Worm (Caenorhabditis elegans) whole organism, dauer: ENCODE results near the gene madf-1.

Experiments used
- unc-62 ChIP-seq: sonication (generic microtip); optimal IDR thresholded peaks from 2 replicates; lab custom pipeline; 2017; ENCODE audit warnings: missing biosample characterization, missing genetic modification reagents, missing genetic modification characterization

madf-1 gene

ce11 chrIV:831796-832486 is at the start of gene madf-1, which contains the start of gene Y55F3BR.10:
madf-1 (minus strand) TSS chrIV:831896.
Y55F3BR.10 (plus strand) TSS chrIV:832436.
- no peak for TF ChIP-seq unc-62 (GFP tag; lab: Kevin White, UChicago)

ce11 chrIV:878634-879033 is 46.9 kb upstream of the madf-1 start:
- no peak for TF ChIP-seq unc-62 (GFP tag; lab: Kevin White, UChicago)

ce11 chrIV:874677-875076 is 43.0 kb upstream of the madf-1 start, which contains the start of gene Y55F3BR.1:
Y55F3BR.1 (plus strand) TSS chrIV:874791.
- TF ChIP-seq unc-62 (GFP tag; lab: Kevin White, UChicago) = no peak

ce11 chrIV:873174-873788 is 41.6 kb upstream of the madf-1 start:
- no peak for TF ChIP-seq unc-62 (GFP tag; lab: Kevin White, UChicago)

- TF ChIP-seq unc-62 (GFP tag; lab: Kevin White, UChicago) = no peak
These were observed 37.0 kb upstream of the madf-1 start for ce11 chrIV:868723-869122.

ce11 chrIV:866828-867270 is 35.2 kb upstream of the madf-1 start:
- no peak for TF ChIP-seq unc-62 (GFP tag; lab: Kevin White, UChicago)

- TF ChIP-seq unc-62 (GFP tag; lab: Kevin White, UChicago) = no peak
These were observed 29.1 kb upstream of the madf-1 start for ce11 chrIV:860810-861209.

ce11 chrIV:858630-859029 is 26.9 kb upstream of the madf-1 start, which contains the start of gene Y55F3BR.2:
Y55F3BR.2 (plus strand) TSS chrIV:858930.
- no peak for TF ChIP-seq unc-62 (GFP tag; lab: Kevin White, UChicago)

- no peak for TF ChIP-seq unc-62 (GFP tag; lab: Kevin White, UChicago)
These were observed 24.3 kb upstream of the madf-1 start for ce11 chrIV:856038-856437.

- TF ChIP-seq unc-62 (GFP tag; lab: Kevin White, UChicago) = no peak
These were observed 23.8 kb upstream of the madf-1 start for ce11 chrIV:855483-855882.

- no peak for TF ChIP-seq unc-62 (GFP tag; lab: Kevin White, UChicago)
These were observed 22.9 kb upstream of the madf-1 start, which contains the start of the genes lem-4 and Y55F3BR.11 for ce11 chrIV:854357-855269. lem-4 (minus strand) TSS chrIV:854780. Y55F3BR.11 (plus strand) TSS chrIV:855219.

- TF ChIP-seq unc-62 (GFP tag; lab: Kevin White, UChicago) = no peak
These were observed 16.5 kb upstream of the madf-1 start for ce11 chrIV:848207-848606.

- no peak for TF ChIP-seq unc-62 (GFP tag; lab: Kevin White, UChicago)
These were observed 13.5 kb upstream of the madf-1 start, which contains the start of gene lgc-33 for ce11 chrIV:845198-845597. lgc-33 (plus strand) TSS chrIV:845498.

ce11 chrIV:842630-843029 is 10.9 kb upstream of the madf-1 start:
- TF ChIP-seq unc-62 (GFP tag; lab: Kevin White, UChicago) = no peak

- TF ChIP-seq unc-62 (GFP tag; lab: Kevin White, UChicago) = no peak
These were observed 10.4 kb upstream of the madf-1 start, which contains the start of gene Y55F3BR.6 for ce11 chrIV:842095-842494. Y55F3BR.6 (minus strand) TSS chrIV:842126.
